Worm (Caenorhabditis elegans) whole organism, late embryonic: Measurements from ENCODE around the gene rps-27.

ENCODE experiments used
- C38D4.7 ChIP-seq: fragments of 200-800 bp; sonication (Bioruptor generic); optimal IDR thresholded peaks from 2 replicates; lab custom pipeline; 2018; ENCODE audit warnings: mild to moderate bottlenecking, missing genetic modification characterization, moderate library complexity, missing compliant biosample characterization
- ceh-9 ChIP-seq: sonication (generic microtip); optimal IDR thresholded peaks from 2 replicates; lab custom pipeline; 2016; ENCODE audit warnings: mild to moderate bottlenecking, missing genetic modification characterization, inconsistent platforms, missing compliant biosample characterization
- fkh-10 ChIP-seq: fragments of 150-350 bp; optimal IDR thresholded peaks from 2 replicates; lab custom pipeline; 2014; ENCODE audit warnings: missing biosample characterization, missing genetic modification reagents, missing genetic modification characterization
- hlh-15 ChIP-seq: sonication (generic microtip); optimal IDR thresholded peaks from 2 replicates; lab custom pipeline; 2016; ENCODE audit warnings: missing genetic modification characterization, missing compliant biosample characterization
- hlh-30 ChIP-seq: sonication (generic microtip); optimal IDR thresholded peaks from 2 replicates; lab custom pipeline; 2017; ENCODE audit warnings: antibody characterized with exemption, missing genetic modification characterization, missing compliant biosample characterization; ENCODE audit not compliant: insufficient read depth
- nfya-1 ChIP-seq: sonication (generic microtip); optimal IDR thresholded peaks from 2 replicates; lab custom pipeline; 2017; ENCODE audit warnings: missing genetic modification characterization, mild to moderate bottlenecking, missing compliant biosample characterization, antibody characterized with exemption, moderate library complexity
- nhr-11 ChIP-seq: fragments of 150-350 bp; optimal IDR thresholded peaks from 2 replicates; lab custom pipeline; 2014; ENCODE audit warnings: missing biosample characterization, missing genetic modification characterization
- pag-3 ChIP-seq: sonication (generic microtip); optimal IDR thresholded peaks from 2 replicates; lab custom pipeline; 2016; ENCODE audit warnings: missing compliant biosample characterization, missing genetic modification characterization, borderline replicate concordance
- pha-4 ChIP-seq: fragments of 150-350 bp; optimal IDR thresholded peaks from 2 replicates; lab custom pipeline; 2018; ENCODE audit warnings: missing biosample characterization, missing genetic modification reagents, missing genetic modification characterization
- syd-9 ChIP-seq: sonication (generic microtip); optimal IDR thresholded peaks from 2 replicates; lab custom pipeline; 2016; ENCODE audit warnings: mild to moderate bottlenecking, missing genetic modification characterization, moderate library complexity, missing compliant biosample characterization
- tbx-7 ChIP-seq: sonication (generic microtip); optimal IDR thresholded peaks from 2 replicates; lab custom pipeline; 2016; ENCODE audit warnings: missing genotype, missing genetic modification characterization, missing compliant biosample characterization
- unc-42 ChIP-seq: sonication (generic microtip); optimal IDR thresholded peaks from 2 replicates; lab custom pipeline; 2016; ENCODE audit warnings: missing genotype, missing genetic modification characterization, missing compliant biosample characterization

DNA sequence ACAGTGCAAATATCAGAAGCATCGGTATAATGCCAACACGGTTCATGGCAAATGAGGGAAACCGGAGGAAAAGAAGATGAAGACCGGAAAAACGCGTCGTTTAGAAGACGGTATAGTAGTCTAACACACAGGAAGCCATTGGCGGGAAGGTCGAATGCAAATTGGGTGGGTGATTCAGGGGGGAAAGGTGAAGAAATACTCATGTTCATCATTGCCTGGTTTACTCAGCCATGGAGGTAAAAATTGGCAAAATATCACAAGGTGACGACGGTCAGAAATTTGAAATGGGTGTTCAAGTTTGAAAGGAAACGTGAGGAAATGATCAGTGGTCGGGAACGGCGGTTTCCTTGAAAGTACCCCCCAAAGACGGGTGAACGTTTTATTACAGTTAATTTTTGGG lies 37.4 kb upstream of the rps-27 start, which contains the start of gene W03F9.11:
- no peak for TF ChIP-seq nfya-1
- no peak for TF ChIP-seq fkh-10
- no peak for TF ChIP-seq syd-9 (tag; lab: Kevin White, UChicago)
- TF ChIP-seq ceh-9 (tag; lab: Kevin White, UChicago): no peak
- TF ChIP-seq tbx-7 (tag; lab: Kevin White, UChicago): no peak
- TF ChIP-seq hlh-30 (tag; lab: Kevin White, UChicago): no peak
- TF ChIP-seq pag-3 (tag; lab: Kevin White, UChicago): no peak
- no peak for TF ChIP-seq unc-42
- TF ChIP-seq nhr-11 (tag; lab: Kevin White, UChicago): no peak
- TF ChIP-seq pha-4: no peak
- TF ChIP-seq hlh-15: no peak
- TF ChIP-seq C38D4.7: no peak
